ENCODE assay signal across 5 fruit fly cellular contexts in the genomic region with DNA sequence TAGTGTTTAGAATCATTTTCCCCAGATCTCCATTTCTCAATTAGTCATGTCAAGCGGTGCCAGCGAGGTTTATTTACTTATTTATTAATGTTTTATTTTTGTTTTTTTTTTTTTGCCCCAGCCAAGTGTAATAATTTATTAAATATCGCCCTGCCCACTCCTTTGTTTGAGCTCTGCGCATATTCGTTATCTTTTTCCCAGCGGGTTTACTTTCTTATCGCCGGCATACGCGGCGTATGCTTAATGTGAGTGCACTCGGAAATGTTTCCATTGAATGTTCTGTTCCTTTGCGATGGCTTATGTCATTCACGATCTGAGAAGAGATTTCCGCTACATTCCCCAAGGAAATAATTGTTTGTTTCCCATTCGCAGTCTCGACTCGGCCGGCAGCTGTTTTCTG.
TF ChIP-seq lines count a peak whose summit lies in the region.

No protein-coding gene starts in this region.

- TF ChIP-seq CTCF in whole organism, embryonic (GFP tag; optimal IDR thresholded peaks at IDR 0.05; lab: Kevin White, UChicago) = no peak

TF ChIP-seq in whole organism, adult, 20 proteins besides CTCF, POLR2A, EP300 and RAD21:
- TF ChIP-seq cnc (optimal IDR thresholded peaks at IDR 0.05; lab: Kevin White, UChicago) (no peak), CG12768 (GFP tag; optimal IDR thresholded peaks at IDR 0.05; lab: Kevin White, UChicago) (no peak), kay (GFP tag; lab: Kevin White, UChicago; ENCODE audit: borderline replicate concordance) (peak; percentile 51), pad (GFP tag; optimal IDR thresholded peaks at IDR 0.05; lab: Kevin White, UChicago) (no peak), CG11617 (GFP tag; optimal IDR thresholded peaks at IDR 0.05; lab: Kevin White, UChicago) (no peak)

TF ChIP-seq in whole organism, embryonic, 481 proteins besides CTCF, POLR2A, EP300 and RAD21:
- TF ChIP-seq jing (GFP tag; optimal IDR thresholded peaks at IDR 0.05; lab: Kevin White, UChicago) (no peak), CG16813 (GFP tag; IDR thresholded peaks at IDR 0.05; lab: Robert Waterston, UW; ENCODE audit: partially characterized antibody) (0 out of 3 replicates have a peak, but pooled peaks have one; percentile 17), Pdp1 (GFP tag; optimal IDR thresholded peaks at IDR 0.05; lab: Kevin White, UChicago) (peak in 1 of 2 experiments; percentile 12), CG7372 (GFP tag; IDR thresholded peaks at IDR 0.05; lab: Robert Waterston, UW) (0 out of 2 replicates have a peak, but pooled peaks have one; percentile 26), Med (GFP tag; lab: Kevin White, UChicago) (peak; percentile 0)
TF ChIP-seq in whole organism, embryonic: peak in this region for 4.

TF ChIP-seq in whole organism, prepupa, 60 proteins besides CTCF, POLR2A, EP300 and RAD21 (continues in another document):
- TF ChIP-seq Eip75B (GFP tag; optimal IDR thresholded peaks at IDR 0.05; lab: Kevin White, UChicago) = no peak
- TF ChIP-seq pdm3 (GFP tag; optimal IDR thresholded peaks at IDR 0.05; lab: Kevin White, UChicago) = no peak
- no peak for TF ChIP-seq fkh (GFP tag; optimal IDR thresholded peaks at IDR 0.05; lab: Kevin White, UChicago)
- TF ChIP-seq Eip78C (GFP tag; lab: Kevin White, UChicago) = no peak
- TF ChIP-seq lz (GFP tag; optimal IDR thresholded peaks at IDR 0.05; lab: Kevin White, UChicago) = no peak
- TF ChIP-seq Ets21C (GFP tag; optimal IDR thresholded peaks at IDR 0.05; lab: Kevin White, UChicago) = no peak
- TF ChIP-seq CG7368 (GFP tag; optimal IDR thresholded peaks at IDR 0.05; lab: Kevin White, UChicago) = no peak
- no peak for TF ChIP-seq CG11762 (GFP tag; optimal IDR thresholded peaks at IDR 0.05; lab: Kevin White, UChicago; ENCODE audit: insufficient read depth)
- TF ChIP-seq CG6163 (GFP tag; IDR thresholded peaks at IDR 0.05; lab: Robert Waterston, UW) = 0 out of 3 replicates have a peak, but pooled peaks have one; percentile 13
- no peak for TF ChIP-seq CG3032 (tag; optimal IDR thresholded peaks at IDR 0.05; lab: Kevin White, UChicago)
- no peak for TF ChIP-seq CG32006 (GFP tag; optimal IDR thresholded peaks at IDR 0.05; lab: Kevin White, UChicago)
- TF ChIP-seq Hr4 (GFP tag; optimal IDR thresholded peaks at IDR 0.05; lab: Kevin White, UChicago) = no peak
- TF ChIP-seq CG6854 (GFP tag; optimal IDR thresholded peaks at IDR 0.05; lab: Kevin White, UChicago) = no peak
- no peak for TF ChIP-seq CG3919 (GFP tag; optimal IDR thresholded peaks at IDR 0.05; lab: Kevin White, UChicago)
- no peak for TF ChIP-seq CG34406 (GFP tag; optimal IDR thresholded peaks at IDR 0.05; lab: Kevin White, UChicago)
- no peak for TF ChIP-seq CG1621 (tag; optimal IDR thresholded peaks at IDR 0.05; lab: Kevin White, UChicago)
- TF ChIP-seq CG11294 (GFP tag; IDR thresholded peaks at IDR 0.05; lab: Robert Waterston, UW) = no peak
- no peak for TF ChIP-seq CG8319 (GFP tag; optimal IDR thresholded peaks at IDR 0.05; lab: Kevin White, UChicago)
- no peak for TF ChIP-seq CG6792 (GFP tag; optimal IDR thresholded peaks at IDR 0.05; lab: Kevin White, UChicago)
- peak; percentile 21 for TF ChIP-seq Sox102F (GFP tag; optimal IDR thresholded peaks at IDR 0.05; lab: Kevin White, UChicago)
- no peak for TF ChIP-seq Blimp-1 (GFP tag; optimal IDR thresholded peaks at IDR 0.05; lab: Kevin White, UChicago)
- TF ChIP-seq CG10631 (GFP tag; optimal IDR thresholded peaks at IDR 0.05; lab: Kevin White, UChicago) = no peak
- no peak for TF ChIP-seq dsx (GFP tag; optimal IDR thresholded peaks at IDR 0.05; lab: Kevin White, UChicago; ENCODE audit: poor library complexity, severe bottlenecking)
- TF ChIP-seq Gug (GFP tag; IDR thresholded peaks at IDR 0.05; lab: Robert Waterston, UW) = no peak
- TF ChIP-seq OdsH (GFP tag; optimal IDR thresholded peaks at IDR 0.05; lab: Kevin White, UChicago) = no peak
- TF ChIP-seq topi (GFP tag; optimal IDR thresholded peaks at IDR 0.05; lab: Kevin White, UChicago) = no peak

TF ChIP-seq in whole organism, pupa, 21 proteins besides CTCF, POLR2A, EP300 and RAD21:
- TF ChIP-seq D1 (tag; optimal IDR thresholded peaks at IDR 0.05; lab: Kevin White, UChicago) (no peak), gl (tag; optimal IDR thresholded peaks at IDR 0.05; lab: Kevin White, UChicago) (no peak), fd96Ca (GFP tag; IDR thresholded peaks at IDR 0.05; lab: Robert Waterston, UW) (peak; percentile 38; the same call in 1 of the 3 replicates), Snoo (tag; optimal IDR thresholded peaks at IDR 0.05; lab: Kevin White, UChicago) (no peak), EcR (GFP tag; optimal IDR thresholded peaks at IDR 0.05; lab: Kevin White, UChicago) (peak; percentile 50), CG10348 (GFP tag; IDR thresholded peaks at IDR 0.05; lab: Robert Waterston, UW) (no peak), CG9948 (tag; optimal IDR thresholded peaks at IDR 0.05; lab: Kevin White, UChicago) (no peak), CG15710 (tag; optimal IDR thresholded peaks at IDR 0.05; lab: Kevin White, UChicago) (no peak), CG12605 (GFP tag; IDR thresholded peaks at IDR 0.05; lab: Robert Waterston, UW) (no peak; the same call in 1 of the 2 replicates), rn (GFP tag; IDR thresholded peaks at IDR 0.05; lab: Robert Waterston, UW) (no peak), Pif1B (GFP tag; optimal IDR thresholded peaks at IDR 0.05; lab: Kevin White, UChicago) (peak; percentile 26), Ets98B (GFP tag; IDR thresholded peaks at IDR 0.05; lab: Robert Waterston, UW) (no peak; the same call in 1 of the 2 replicates), CG34367 (tag; optimal IDR thresholded peaks at IDR 0.05; lab: Kevin White, UChicago) (no peak), CG14655 (GFP tag; optimal IDR thresholded peaks at IDR 0.05; lab: Kevin White, UChicago) (no peak), CG8159 (tag; optimal IDR thresholded peaks at IDR 0.05; lab: Kevin White, UChicago) (no peak), CG32121 (GFP tag; IDR thresholded peaks at IDR 0.05; lab: Robert Waterston, UW) (no peak), CG13204 (GFP tag; optimal IDR thresholded peaks at IDR 0.05; lab: Kevin White, UChicago) (no peak), CG4496 (GFP tag; IDR thresholded peaks at IDR 0.05; lab: Robert Waterston, UW) (0 out of 3 replicates have a peak, but pooled peaks have one; percentile 9), Pif1A (GFP tag; optimal IDR thresholded peaks at IDR 0.05; lab: Kevin White, UChicago) (no peak), CG8301 (tag; optimal IDR thresholded peaks at IDR 0.05; lab: Kevin White, UChicago) (no peak)

TF ChIP-seq in whole organism, wandering third instar larva, 38 proteins besides CTCF, POLR2A, EP300 and RAD21:
- TF ChIP-seq Rel (GFP tag; optimal IDR thresholded peaks at IDR 0.05; lab: Kevin White, UChicago) (no peak), Rel (tag; optimal IDR thresholded peaks at IDR 0.05; lab: Kevin White, UChicago) (peak; percentile 14), sv (GFP tag; optimal IDR thresholded peaks at IDR 0.05; lab: Kevin White, UChicago) (no peak)
